Fruit fly (Drosophila melanogaster) whole organism, prepupa: ENCODE data around the gene CG7379.

ENCODE experiments used
- CG11294 ChIP-seq: fragments of 200-800 bp; sonication (Bioruptor generic); IDR thresholded peaks from 2 replicates; pipeline ENCODE4 v1.3.6; 2022; ENCODE audit warnings: missing biosample characterization, missing genetic modification characterization
- CG15336 ChIP-seq: fragments of 200-800 bp; sonication (Bioruptor generic); IDR thresholded peaks from 2 replicates; pipeline ENCODE4 v1.3.6; 2022; ENCODE audit warnings: missing biosample characterization, missing genetic modification characterization
- CG16779 ChIP-seq: fragments of 200-800 bp; sonication (Bioruptor generic); optimal IDR thresholded peaks from 3 replicates; lab custom pipeline; 2017; ENCODE audit warnings: missing biosample characterization, mild to moderate bottlenecking, missing genetic modification characterization
- CG3032 ChIP-seq: fragments of 200-800 bp; optimal IDR thresholded peaks from 2 replicates; lab custom pipeline; 2019; ENCODE audit warnings: missing biosample characterization, mild to moderate bottlenecking, missing genetic modification characterization, moderate library complexity
- CG31627 ChIP-seq: fragments of 200-800 bp; sonication (Bioruptor generic); optimal IDR thresholded peaks from 3 replicates; lab custom pipeline; 2016; ENCODE audit warnings: missing biosample characterization, missing genetic modification characterization
- CG32006 ChIP-seq: fragments of 200-800 bp; sonication (Bioruptor generic); optimal IDR thresholded peaks from 3 replicates; lab custom pipeline; 2017; ENCODE audit warnings: missing biosample characterization, mild to moderate bottlenecking, missing genetic modification characterization
- CG34406 ChIP-seq: fragments of 200-800 bp; sonication (Bioruptor generic); optimal IDR thresholded peaks from 3 replicates; lab custom pipeline; 2016; ENCODE audit warnings: missing biosample characterization, missing genetic modification characterization
- CG3919 ChIP-seq: fragments of 200-800 bp; sonication (Bioruptor generic); optimal IDR thresholded peaks from 3 replicates; lab custom pipeline; 2016; ENCODE audit warnings: missing biosample characterization, missing genetic modification characterization
- CG4318 ChIP-seq: fragments of 200-800 bp; sonication (Bioruptor generic); optimal IDR thresholded peaks from 3 replicates; lab custom pipeline; 2017; ENCODE audit warnings: missing biosample characterization, mild to moderate bottlenecking, missing genetic modification characterization
- CG6792 ChIP-seq: fragments of 200-800 bp; sonication (Bioruptor generic); optimal IDR thresholded peaks from 3 replicates; lab custom pipeline; 2016; ENCODE audit warnings: missing biosample characterization, missing genetic modification characterization
- CG6808 ChIP-seq: fragments of 200-800 bp; sonication (Bioruptor generic); optimal IDR thresholded peaks from 3 replicates; lab custom pipeline; 2017; ENCODE audit warnings: missing biosample characterization, missing genetic modification characterization, mild to moderate bottlenecking, moderate library complexity, missing genetic modification reagents
- CG6854 ChIP-seq: fragments of 200-800 bp; sonication (Bioruptor generic); optimal IDR thresholded peaks from 2 replicates; lab custom pipeline; 2017; ENCODE audit warnings: missing biosample characterization, mild to moderate bottlenecking, missing genetic modification characterization
- CG7368 ChIP-seq: fragments of 200-800 bp; sonication (Bioruptor generic); optimal IDR thresholded peaks from 3 replicates; lab custom pipeline; 2016; ENCODE audit warnings: missing biosample characterization, missing genetic modification characterization
- CG8319 ChIP-seq: fragments of 200-800 bp; sonication (Bioruptor generic); optimal IDR thresholded peaks from 3 replicates; lab custom pipeline; 2016; ENCODE audit warnings: missing biosample characterization, missing genetic modification characterization
- CG8632 ChIP-seq: fragments of 200-800 bp; sonication (Bioruptor generic); optimal IDR thresholded peaks from 3 replicates; lab custom pipeline; 2016; ENCODE audit warnings: missing biosample characterization, missing genetic modification characterization
- CG9139 ChIP-seq: fragments of 200-800 bp; sonication (Bioruptor generic); optimal IDR thresholded peaks from 3 replicates; lab custom pipeline; 2017; ENCODE audit warnings: missing biosample characterization, mild to moderate bottlenecking, missing genetic modification characterization
- Eip78C ChIP-seq: fragments of 200-800 bp; sonication (Bioruptor generic); peaks from one replicate; lab custom pipeline; 2016; ENCODE audit warnings: missing biosample characterization, missing genetic modification characterization
- Eip93F ChIP-seq: fragments of 200-800 bp; sonication (Bioruptor generic); optimal IDR thresholded peaks from 2 replicates; lab custom pipeline; 2016; ENCODE audit warnings: missing biosample characterization, mild to moderate bottlenecking, missing genetic modification characterization
- Ets21C ChIP-seq: fragments of 200-800 bp; sonication (Bioruptor generic); optimal IDR thresholded peaks from 3 replicates; lab custom pipeline; 2016; ENCODE audit warnings: missing biosample characterization, missing genetic modification characterization
- Ets96B ChIP-seq: fragments of 200-800 bp; optimal IDR thresholded peaks from 2 replicates; lab custom pipeline; 2019; ENCODE audit warnings: missing biosample characterization, mild to moderate bottlenecking, missing genetic modification characterization, moderate library complexity
- Gug ChIP-seq: fragments of 200-800 bp; sonication (Bioruptor generic); IDR thresholded peaks from 2 replicates; pipeline ENCODE4 v1.3.6; 2022; ENCODE audit warnings: missing biosample characterization, missing genetic modification characterization
- Hr38 ChIP-seq: sonication (Bioruptor generic); optimal IDR thresholded peaks from 2 replicates; lab custom pipeline; 2016; ENCODE audit warnings: missing biosample characterization, missing genetic modification characterization
- Hr39 ChIP-seq: fragments of 200-800 bp; sonication (Bioruptor generic); optimal IDR thresholded peaks from 2 replicates; lab custom pipeline; 2016; ENCODE audit warnings: missing biosample characterization, missing genetic modification characterization
- Hr4 ChIP-seq: fragments of 200-800 bp; sonication (Bioruptor generic); optimal IDR thresholded peaks from 3 replicates; lab custom pipeline; 2016; ENCODE audit warnings: missing biosample characterization, missing genetic modification characterization
- Lpt ChIP-seq: fragments of 200-800 bp; sonication (Bioruptor generic); optimal IDR thresholded peaks from 3 replicates; lab custom pipeline; 2016; ENCODE audit warnings: missing biosample characterization, missing genetic modification characterization
- Met ChIP-seq: fragments of 200-800 bp; sonication (Bioruptor generic); optimal IDR thresholded peaks from 3 replicates; lab custom pipeline; 2016; ENCODE audit warnings: missing biosample characterization, missing genetic modification characterization
- Sox102F ChIP-seq: fragments of 200-800 bp; sonication (Bioruptor generic); optimal IDR thresholded peaks from 2 replicates; lab custom pipeline; 2016; ENCODE audit warnings: missing biosample characterization, mild to moderate bottlenecking, missing genetic modification characterization
- Sox14 ChIP-seq: fragments of 200-800 bp; sonication (Bioruptor generic); optimal IDR thresholded peaks from 3 replicates; lab custom pipeline; 2016; ENCODE audit warnings: missing biosample characterization, missing genetic modification characterization
- achi ChIP-seq: fragments of 200-800 bp; sonication (Bioruptor generic); optimal IDR thresholded peaks from 3 replicates; lab custom pipeline; 2016; ENCODE audit warnings: missing biosample characterization, missing genetic modification characterization
- cyc ChIP-seq: fragments of 200-800 bp; sonication (Bioruptor generic); optimal IDR thresholded peaks from 3 replicates; lab custom pipeline; 2016; ENCODE audit warnings: missing biosample characterization, missing genetic modification characterization
- eg ChIP-seq: fragments of 200-800 bp; sonication (Bioruptor generic); IDR thresholded peaks from 3 replicates; pipeline ENCODE4 v1.3.6; 2022; ENCODE audit warnings: missing biosample characterization, missing genetic modification characterization
- fd59A ChIP-seq: fragments of 200-800 bp; sonication (Bioruptor generic); optimal IDR thresholded peaks from 2 replicates; lab custom pipeline; 2017; ENCODE audit warnings: missing biosample characterization, mild to moderate bottlenecking, missing genetic modification characterization, missing genetic modification reagents
- fkh ChIP-seq: fragments of 200-800 bp; sonication (Bioruptor generic); optimal IDR thresholded peaks from 3 replicates; lab custom pipeline; 2017; ENCODE audit warnings: missing biosample characterization, mild to moderate bottlenecking, missing genetic modification characterization, moderate library complexity
- lz ChIP-seq: fragments of 200-800 bp; sonication (Bioruptor generic); optimal IDR thresholded peaks from 3 replicates; lab custom pipeline; 2016; ENCODE audit warnings: missing biosample characterization, missing genetic modification characterization
- salr ChIP-seq, 2 experiments: fragments of 200-800 bp; sonication (Bioruptor generic); optimal IDR thresholded peaks; 3 replicates each; lab custom pipeline; 2016 to 2018; ENCODE audit warnings: missing biosample characterization in 2 of 2, missing genetic modification characterization in 2 of 2, mild to moderate bottlenecking in 1 of 2
- ss ChIP-seq, 2 experiments: fragments of 200-800 bp; sonication (Bioruptor generic); optimal IDR thresholded peaks; 2 replicates in 1 of 2; 3 replicates in 1 of 2; lab custom pipeline; 2017 to 2018; ENCODE audit warnings: mild to moderate bottlenecking in 2 of 2, missing biosample characterization in 2 of 2, missing genetic modification characterization in 2 of 2, moderate library complexity in 1 of 2
- svp ChIP-seq: fragments of 200-800 bp; sonication (Bioruptor generic); peaks from one replicate; lab custom pipeline; 2016; ENCODE audit warnings: missing biosample characterization, missing genetic modification characterization
- vri ChIP-seq: fragments of 200-800 bp; sonication (Bioruptor generic); optimal IDR thresholded peaks from 3 replicates; lab custom pipeline; 2016; ENCODE audit warnings: missing biosample characterization, mild to moderate bottlenecking, missing genetic modification characterization

The CG7379 gene

DNA sequence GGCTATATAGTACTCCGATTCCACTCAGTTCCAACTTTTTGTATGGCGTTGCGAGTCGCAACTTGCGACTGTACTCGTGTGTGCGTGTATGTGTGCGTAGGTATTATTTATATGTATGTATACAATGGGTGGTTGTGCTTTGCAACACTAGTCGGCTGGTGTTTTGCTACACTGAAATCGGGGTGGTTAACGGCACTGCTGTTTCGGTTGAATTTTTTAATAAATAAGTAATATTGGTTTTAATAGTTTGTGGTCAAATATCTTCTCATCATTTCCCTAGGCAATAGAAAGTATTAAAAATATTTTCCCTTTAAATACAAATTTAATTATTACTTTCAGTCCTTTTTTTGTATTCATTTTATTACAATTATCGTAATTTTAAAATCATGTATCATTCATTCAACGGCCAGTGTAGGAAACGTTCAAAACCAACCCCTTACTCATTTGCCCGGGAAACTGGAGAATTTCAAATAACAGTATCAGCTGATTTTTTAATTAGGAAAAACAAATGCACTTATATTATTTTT lies at the start of gene CG7379 (continued):
- TF ChIP-seq Sox14 (GFP tag; lab: Kevin White, UChicago): peak; percentile 76
- peak; percentile 66 for TF ChIP-seq CG32006 (GFP tag; lab: Kevin White, UChicago)
- peak; percentile 93 for TF ChIP-seq Eip78C (GFP tag; lab: Kevin White, UChicago)
- no peak for TF ChIP-seq Eip93F (GFP tag; lab: Kevin White, UChicago)
- TF ChIP-seq CG8319 (GFP tag; lab: Kevin White, UChicago): peak; percentile 77
- TF ChIP-seq CG4318 (GFP tag; lab: Kevin White, UChicago): no peak
- peak; percentile 35 for TF ChIP-seq Lpt (GFP tag; lab: Kevin White, UChicago)
- TF ChIP-seq CG6792 (GFP tag; lab: Kevin White, UChicago): peak; percentile 75
- TF ChIP-seq Met (GFP tag; lab: Kevin White, UChicago): no peak

DNA sequence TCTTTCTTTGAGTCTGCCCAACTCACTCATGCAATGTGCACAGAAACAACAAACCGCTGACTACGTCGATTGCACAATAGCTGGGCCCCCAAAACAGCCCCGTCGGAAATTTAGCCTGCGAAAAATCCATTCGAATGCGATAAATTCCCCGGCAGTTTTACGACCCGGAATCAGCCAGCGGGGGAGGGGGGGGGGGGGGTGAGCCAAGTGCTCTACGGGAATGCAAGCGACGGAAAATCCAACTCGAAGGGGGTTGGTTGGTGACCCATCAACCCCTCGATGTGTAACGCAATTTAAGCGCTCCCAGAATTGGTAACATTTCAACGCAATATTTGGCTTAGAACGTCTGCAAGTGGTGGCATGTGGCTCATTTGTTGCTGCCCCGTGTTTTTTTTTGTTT lies 48.9 kb upstream of the CG7379 start:
- TF ChIP-seq CG8319 (GFP tag; lab: Kevin White, UChicago): no peak
- TF ChIP-seq, all 60 proteins: peak for 0

DNA sequence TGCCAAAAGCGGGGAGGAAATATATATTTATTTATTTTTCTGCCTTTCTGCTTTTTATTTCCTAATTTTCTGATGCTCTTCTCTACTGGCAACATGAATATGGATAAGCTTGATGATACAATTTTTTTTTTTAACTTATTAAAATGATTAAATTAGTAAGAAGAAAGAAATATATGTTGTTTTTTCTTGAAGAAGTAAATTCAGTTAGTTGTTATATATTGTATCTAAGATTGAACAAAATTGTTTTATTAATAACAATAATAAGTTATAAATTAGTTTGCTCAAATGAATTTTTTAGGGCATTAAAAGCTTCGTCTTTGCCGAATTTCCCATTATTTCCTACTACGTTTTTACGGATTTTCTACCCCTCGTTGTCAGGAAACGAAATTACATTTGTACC lies 32.4 kb upstream of the CG7379 start:
- TF ChIP-seq CG7368 (GFP tag; lab: Kevin White, UChicago) (no peak), Hr38 (GFP tag; lab: Kevin White, UChicago) (no peak), eg (GFP tag; lab: Robert Waterston, UW) (no peak), Sox102F (GFP tag; lab: Kevin White, UChicago) (no peak)

DNA sequence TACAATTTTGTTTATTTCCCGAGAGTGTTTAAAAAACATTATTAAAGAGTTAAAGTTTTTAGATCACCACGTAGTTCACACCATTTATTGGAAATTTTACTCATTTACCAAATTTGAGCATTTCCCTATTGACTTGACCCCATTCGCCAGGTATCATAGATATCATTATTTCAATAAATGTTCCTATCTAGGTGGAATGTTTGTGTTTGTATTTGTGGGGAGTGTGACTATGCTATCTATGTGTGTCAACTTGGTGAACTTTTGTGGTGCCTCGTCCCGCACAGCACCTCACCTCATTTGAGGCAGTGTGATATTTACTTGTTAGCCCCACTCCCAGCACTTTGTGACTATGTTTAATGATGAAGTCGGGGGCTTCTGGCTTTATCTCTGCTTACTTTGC lies 30.5 kb upstream of the CG7379 start:
- TF ChIP-seq Eip93F (GFP tag; lab: Kevin White, UChicago) (no peak), svp (no peak), fkh (GFP tag; lab: Kevin White, UChicago) (peak; percentile 91), Ets21C (GFP tag; lab: Kevin White, UChicago) (no peak)

DNA sequence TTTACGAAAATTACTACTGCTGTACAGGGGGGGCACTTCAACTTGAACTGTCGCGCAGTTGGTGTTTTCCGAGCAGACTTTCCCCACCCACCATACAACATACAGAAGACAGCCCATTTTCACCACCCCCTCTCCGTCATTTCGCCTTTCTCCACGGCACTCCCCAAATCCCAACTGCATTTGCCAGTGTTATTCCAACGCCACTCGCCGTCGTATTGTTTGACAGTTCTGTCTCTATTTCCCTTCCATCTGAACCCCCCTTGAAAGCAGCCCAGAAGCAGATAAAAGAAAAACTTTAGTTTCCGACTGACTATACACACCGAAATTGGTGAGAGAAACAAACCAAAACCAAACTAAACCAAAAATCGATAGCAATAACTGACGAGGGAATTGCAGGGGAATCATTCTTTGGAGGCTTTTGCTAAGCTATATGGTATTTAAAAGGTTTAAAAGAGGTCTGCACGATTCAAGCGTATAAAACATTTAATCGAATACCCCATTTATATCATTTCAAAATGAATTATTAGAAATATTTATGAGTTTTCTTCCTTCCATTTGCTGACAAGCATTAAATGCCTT lies 29.0 kb upstream of the CG7379 start:
- TF ChIP-seq CG11294 (no peak), svp (peak; percentile 47), CG31627 (GFP tag; lab: Kevin White, UChicago) (no peak), eg (GFP tag; lab: Robert Waterston, UW) (no peak)

DNA sequence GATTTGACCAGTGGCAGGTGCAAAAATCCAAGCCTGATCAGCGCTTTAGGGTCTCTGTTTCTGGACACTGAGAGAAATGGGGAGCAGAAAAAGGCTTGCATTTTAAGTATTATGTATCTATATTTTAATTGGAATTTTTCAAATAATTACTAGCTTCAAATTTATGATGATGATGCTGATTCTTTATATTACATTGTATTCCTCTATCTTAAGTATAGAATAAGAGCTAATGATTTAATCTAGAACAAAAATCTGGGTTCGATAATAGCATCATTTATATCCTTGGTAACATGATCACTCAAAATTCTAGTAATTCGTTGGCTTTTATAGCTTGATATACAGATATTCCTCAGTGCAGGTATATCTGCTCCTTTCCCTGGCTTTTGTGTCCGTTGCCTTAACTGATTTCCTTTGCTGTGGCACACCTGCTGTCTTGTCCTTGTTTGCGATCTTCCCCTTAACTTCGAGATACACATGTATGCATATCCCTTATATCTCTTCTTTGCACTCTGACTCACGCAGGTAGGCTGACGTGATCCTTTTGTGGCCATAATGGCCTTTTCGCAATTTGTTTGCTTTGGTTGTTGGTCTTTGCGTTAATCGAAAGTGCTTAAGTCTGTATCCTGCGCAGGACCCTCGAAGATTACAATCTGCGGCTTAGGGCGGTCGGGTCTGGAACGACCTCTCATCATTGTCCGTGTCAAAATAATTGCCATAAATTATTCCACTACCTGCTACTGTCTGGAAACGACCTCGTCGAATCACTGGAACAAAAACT lies 27.9 kb upstream of the CG7379 start:
- peak; percentile 30 for TF ChIP-seq CG3919 (GFP tag; lab: Kevin White, UChicago)
- peak; percentile 31 for TF ChIP-seq CG31627 (GFP tag; lab: Kevin White, UChicago)
- peak; percentile 66 for TF ChIP-seq CG34406 (GFP tag; lab: Kevin White, UChicago)
- TF ChIP-seq cyc (GFP tag; lab: Kevin White, UChicago): peak; percentile 37
- TF ChIP-seq lz (GFP tag; lab: Kevin White, UChicago): peak; percentile 60
- peak; percentile 35 for TF ChIP-seq Ets96B (tag; lab: Kevin White, UChicago)
- no peak for TF ChIP-seq CG16779 (tag; lab: Kevin White, UChicago)
- TF ChIP-seq Ets21C (GFP tag; lab: Kevin White, UChicago): peak; percentile 4
- TF ChIP-seq Sox14 (GFP tag; lab: Kevin White, UChicago): no peak
- peak in 1 of 2 experiments; percentile 57 for TF ChIP-seq ss (GFP tag; optimal IDR thresholded peaks at IDR 0.05; lab: Kevin White, UChicago)
- no peak for TF ChIP-seq fd59A (GFP tag; lab: Kevin White, UChicago)
- no peak for TF ChIP-seq CG15336 (GFP tag; lab: Robert Waterston, UW)
- TF ChIP-seq fkh (GFP tag; lab: Kevin White, UChicago): no peak
- TF ChIP-seq Sox102F (GFP tag; lab: Kevin White, UChicago): peak; percentile 41
- peak; percentile 54 for TF ChIP-seq CG8632 (GFP tag; lab: Kevin White, UChicago)
- TF ChIP-seq salr (GFP tag; optimal IDR thresholded peaks at IDR 0.05; lab: Kevin White, UChicago): no peak
- TF ChIP-seq Gug (GFP tag; lab: Robert Waterston, UW): no peak
- no peak for TF ChIP-seq vri (GFP tag; lab: Kevin White, UChicago)
- peak; percentile 26 for TF ChIP-seq Hr39 (GFP tag; lab: Kevin White, UChicago)
- no peak for TF ChIP-seq eg (GFP tag; lab: Robert Waterston, UW)
- no peak for TF ChIP-seq Hr38 (GFP tag; lab: Kevin White, UChicago)
- peak; percentile 32 for TF ChIP-seq CG3032 (tag; lab: Kevin White, UChicago)
- no peak for TF ChIP-seq Hr4 (GFP tag; lab: Kevin White, UChicago)
- TF ChIP-seq CG9139 (GFP tag; lab: Kevin White, UChicago): no peak
- peak; percentile 14 for TF ChIP-seq CG6808 (GFP tag; lab: Kevin White, UChicago)
- no peak for TF ChIP-seq CG7368 (GFP tag; lab: Kevin White, UChicago)
- peak; percentile 58 for TF ChIP-seq achi (GFP tag; lab: Kevin White, UChicago)
- TF ChIP-seq CG6854 (GFP tag; lab: Kevin White, UChicago): no peak
